Worm (Caenorhabditis elegans): Measurements from ENCODE around the gene hpo-31.
A peak's percentile ranks its signal among the peaks of the same experiment; 100 is the strongest.

The hpo-31 gene

ce11 chrV:13866353-13866752 is 43.5 kb downstream of the hpo-31 start, which contains the start of gene nhr-175:
Gene nhr-175 (plus strand): TSS chrV:13866691.
- TF ChIP-seq dmd-4 (tag; optimal IDR thresholded peaks at IDR 0.05; ENCODE audit: borderline replicate concordance) = no peak
- TF ChIP-seq ttx-3 (tag; optimal IDR thresholded peaks at IDR 0.05) = no peak
- no peak for TF ChIP-seq ceh-22 (tag; optimal IDR thresholded peaks at IDR 0.05)
- no peak for TF ChIP-seq eyg-1 (tag; optimal IDR thresholded peaks at IDR 0.05)
- no peak for TF ChIP-seq sdc-2 (tag; optimal IDR thresholded peaks at IDR 0.05)
- TF ChIP-seq ama-1 (optimal IDR thresholded peaks at IDR 0.05) = no peak
- TF ChIP-seq madf-2 (tag; optimal IDR thresholded peaks at IDR 0.05) = no peak
- no peak for TF ChIP-seq lim-6 (tag; optimal IDR thresholded peaks at IDR 0.05)
- TF ChIP-seq hlh-13 (GFP tag; optimal IDR thresholded peaks at IDR 0.05) = no peak
- no peak for TF ChIP-seq rnt-1 (tag; optimal IDR thresholded peaks at IDR 0.05)
- no peak for TF ChIP-seq ets-4 (tag; optimal IDR thresholded peaks at IDR 0.05)
- no peak for TF ChIP-seq ref-2 (tag; optimal IDR thresholded peaks at IDR 0.05)
- no peak for TF ChIP-seq F13H6.1 (tag; optimal IDR thresholded peaks at IDR 0.05)
- TF ChIP-seq nhr-11 (tag; optimal IDR thresholded peaks at IDR 0.05) = no peak
- no peak for TF ChIP-seq sox-4 (tag; optimal IDR thresholded peaks at IDR 0.05)
- TF ChIP-seq ceh-6 (GFP tag; optimal IDR thresholded peaks at IDR 0.05) = no peak
- TF ChIP-seq gmeb-2 (tag; optimal IDR thresholded peaks at IDR 0.05) = no peak
- no peak for TF ChIP-seq pros-1 (tag; optimal IDR thresholded peaks at IDR 0.05)
- no peak for TF ChIP-seq nfya-1 (tag; optimal IDR thresholded peaks at IDR 0.05)
- TF ChIP-seq mec-3 (tag; optimal IDR thresholded peaks at IDR 0.05; ENCODE audit: borderline replicate concordance) = no peak

- TF ChIP-seq ceh-6 (GFP tag; optimal IDR thresholded peaks at IDR 0.05) (peak; percentile 51), gmeb-2 (tag; optimal IDR thresholded peaks at IDR 0.05) (peak; percentile 29), lin-11 (tag; optimal IDR thresholded peaks at IDR 0.05) (peak; percentile 33), pat-9 (tag; optimal IDR thresholded peaks at IDR 0.05) (peak; percentile 50), ceh-19 (GFP tag; optimal IDR thresholded peaks at IDR 0.05) (peak; percentile 51)
Observed at ce11 chrV:13868886-13869285, 46.0 kb downstream of the hpo-31 start.

DNA sequence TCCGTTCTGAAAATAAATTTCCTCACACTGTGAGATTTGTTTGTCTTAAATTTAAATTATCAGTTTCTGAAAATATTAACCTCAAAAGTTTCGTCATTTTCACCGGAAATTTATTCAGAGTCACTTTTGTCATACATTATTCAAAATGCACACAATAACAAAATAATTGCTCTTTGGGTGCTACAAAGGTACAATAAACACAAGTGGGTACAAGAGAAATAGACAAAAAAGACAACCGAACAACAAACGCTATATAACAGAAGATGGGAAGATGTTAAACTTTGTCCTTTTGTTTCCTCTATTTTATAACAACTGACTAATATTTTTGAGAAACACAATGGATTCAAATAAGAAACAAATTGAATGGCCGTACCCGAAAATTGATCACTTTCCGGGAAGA is 46.7 kb downstream of the hpo-31 start:
- TF ChIP-seq hlh-15 (tag; optimal IDR thresholded peaks at IDR 0.05) (no peak), eyg-1 (tag; optimal IDR thresholded peaks at IDR 0.05) (no peak), fkh-10 (GFP tag; optimal IDR thresholded peaks at IDR 0.05) (no peak), pha-4 (tag; optimal IDR thresholded peaks at IDR 0.05) (no peak), fkh-6 (tag; optimal IDR thresholded peaks at IDR 0.05) (no peak), unc-42 (tag; optimal IDR thresholded peaks at IDR 0.05) (no peak), ceh-22 (tag; optimal IDR thresholded peaks at IDR 0.05) (no peak)

- TF ChIP-seq hlh-6 (tag; optimal IDR thresholded peaks at IDR 0.05) = no peak
- TF ChIP-seq sox-2 (GFP tag; IDR thresholded peaks at IDR 0.05) = no peak
- TF ChIP-seq sox-4 (tag; optimal IDR thresholded peaks at IDR 0.05) = no peak
- no peak for TF ChIP-seq K09A11.1 (tag; optimal IDR thresholded peaks at IDR 0.05; ENCODE audit: insufficient read depth)
- TF ChIP-seq ttx-3 (tag; optimal IDR thresholded peaks at IDR 0.05) = no peak
- TF ChIP-seq sdc-2 (tag; optimal IDR thresholded peaks at IDR 0.05) = no peak
- no peak for TF ChIP-seq zip-5 (tag; optimal IDR thresholded peaks at IDR 0.05)
Observed at ce11 chrV:13872895-13873294, 50.0 kb downstream of the hpo-31 start, which contains the start of gene cpt-5. Gene cpt-5 (plus strand): TSS chrV:13873195.

DNA sequence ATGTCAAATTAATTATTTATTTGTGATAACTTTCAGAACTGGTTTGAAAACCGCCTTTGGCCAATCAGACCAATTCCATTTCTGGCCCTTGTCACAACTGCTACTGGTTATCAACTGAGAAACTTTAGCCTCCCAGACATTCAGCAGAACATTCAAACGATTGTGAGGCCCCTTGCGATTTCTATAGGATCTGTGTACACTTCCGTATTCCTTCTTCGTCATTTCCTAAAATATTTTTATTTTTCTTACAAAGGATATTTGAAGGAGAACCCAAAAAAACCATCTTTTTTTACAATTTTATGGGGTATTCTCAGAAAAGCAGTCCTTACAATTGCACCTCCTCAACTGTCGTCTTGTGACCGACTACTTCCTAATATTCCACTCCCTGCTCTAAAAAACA is 50.5 kb downstream of the hpo-31 start:
- TF ChIP-seq ceh-9 (tag; optimal IDR thresholded peaks at IDR 0.05) = no peak
- no peak for TF ChIP-seq T23F11.4 (GFP tag; optimal IDR thresholded peaks at IDR 0.05)
- no peak for TF ChIP-seq pag-3 (tag; optimal IDR thresholded peaks at IDR 0.05; ENCODE audit: borderline replicate concordance)
- no peak for TF ChIP-seq eyg-1 (tag; optimal IDR thresholded peaks at IDR 0.05)
- no peak for TF ChIP-seq ceh-14 (tag; optimal IDR thresholded peaks at IDR 0.05)
- TF ChIP-seq ama-1 (optimal IDR thresholded peaks at IDR 0.05) = no peak
- TF ChIP-seq ceh-45 (GFP tag; IDR thresholded peaks at IDR 0.05) = no peak
- TF ChIP-seq che-1 (tag; optimal IDR thresholded peaks at IDR 0.05) = no peak
- no peak for TF ChIP-seq rnt-1 (tag; optimal IDR thresholded peaks at IDR 0.05)
- TF ChIP-seq hlh-13 (GFP tag; optimal IDR thresholded peaks at IDR 0.05) = no peak
- no peak for TF ChIP-seq lim-6 (tag; optimal IDR thresholded peaks at IDR 0.05)
